Fruit fly (Drosophila melanogaster): ENCODE data around the gene Atac3.

Gene Atac3

dm6 chr3L:347641-348405 lies 20.0 kb upstream of the Atac3 start (continued):
- TF ChIP-seq Trl (optimal IDR thresholded peaks at IDR 0.05): peak; percentile 60 to 71
- peak; percentile 64 for TF ChIP-seq Trl (GFP tag; optimal IDR thresholded peaks at IDR 0.05)
- no peak for TF ChIP-seq slou (GFP tag; optimal IDR thresholded peaks at IDR 0.05)
- TF ChIP-seq br (optimal IDR thresholded peaks at IDR 0.05): no peak
- TF ChIP-seq CG10431 (GFP tag; optimal IDR thresholded peaks at IDR 0.05): peak; percentile 74
- peak; percentile 54 for TF ChIP-seq eyg (GFP tag; optimal IDR thresholded peaks at IDR 0.05)
- peak; percentile 59 for TF ChIP-seq Ada2b (GFP tag; IDR thresholded peaks at IDR 0.05)
- TF ChIP-seq CG17328 (GFP tag; IDR thresholded peaks at IDR 0.05): peak; percentile 81
- no peak for TF ChIP-seq CG34376 (GFP tag; optimal IDR thresholded peaks at IDR 0.05)
- TF ChIP-seq Gug (GFP tag; IDR thresholded peaks at IDR 0.05): peak; percentile 49; the same call in 2 of the 4 replicates
- TF ChIP-seq fu2 (GFP tag; optimal IDR thresholded peaks at IDR 0.05): peak; percentile 20
- peak; percentile 42 for TF ChIP-seq disco-r (GFP tag; optimal IDR thresholded peaks at IDR 0.05)
- no peak for TF ChIP-seq Dek (tag; optimal IDR thresholded peaks at IDR 0.05)
- TF ChIP-seq CG6689 (GFP tag; IDR thresholded peaks at IDR 0.05): peak; percentile 54
- no peak for TF ChIP-seq bowl (GFP tag; IDR thresholded peaks at IDR 0.05)
- TF ChIP-seq CG18619 (GFP tag; optimal IDR thresholded peaks at IDR 0.05): peak; percentile 64
- peak; percentile 73 for TF ChIP-seq CG7786 (GFP tag; optimal IDR thresholded peaks at IDR 0.05)
- no peak for TF ChIP-seq dimm (GFP tag; IDR thresholded peaks at IDR 0.05)
- peak; percentile 26 for TF ChIP-seq CG15269 (tag; optimal IDR thresholded peaks at IDR 0.05)
- TF ChIP-seq CG4707 (GFP tag; optimal IDR thresholded peaks at IDR 0.05): peak; percentile 59
- peak; percentile 53; the same call in 2 of the 3 replicates for TF ChIP-seq CG14050 (GFP tag; IDR thresholded peaks at IDR 0.05)
- TF ChIP-seq caup (GFP tag; optimal IDR thresholded peaks at IDR 0.05; ENCODE audit: severe bottlenecking): no peak
- TF ChIP-seq CG5953 (GFP tag; IDR thresholded peaks at IDR 0.05): peak; percentile 66
- peak; percentile 40; the same call in 1 of the 2 replicates for TF ChIP-seq sob (GFP tag; IDR thresholded peaks at IDR 0.05)
- peak; percentile 53 for TF ChIP-seq CG1647 (GFP tag; optimal IDR thresholded peaks at IDR 0.05)
- TF ChIP-seq fd96Cb (tag; optimal IDR thresholded peaks at IDR 0.05): peak; percentile 82
- TF ChIP-seq HLHmδ (GFP tag; optimal IDR thresholded peaks at IDR 0.05): no peak
- peak; percentile 64 for TF ChIP-seq CG8944 (GFP tag; optimal IDR thresholded peaks at IDR 0.05)
- no peak for TF ChIP-seq CG8281 (tag; optimal IDR thresholded peaks at IDR 0.05)
- TF ChIP-seq slbo (GFP tag; IDR thresholded peaks at IDR 0.05): peak; percentile 62
- TF ChIP-seq CG6854 (GFP tag; optimal IDR thresholded peaks at IDR 0.05): no peak
- no peak for TF ChIP-seq danr (GFP tag; IDR thresholded peaks at IDR 0.05)
- TF ChIP-seq CG2129 (GFP tag; IDR thresholded peaks at IDR 0.05; ENCODE audit: partially characterized antibody): no peak
- TF ChIP-seq row (GFP tag; IDR thresholded peaks at IDR 0.05): peak; percentile 80
- TF ChIP-seq chinmo (GFP tag; IDR thresholded peaks at IDR 0.05; ENCODE audit: partially characterized antibody): no peak
- no peak for TF ChIP-seq bbx (GFP tag; IDR thresholded peaks at IDR 0.05; ENCODE audit: partially characterized antibody)
- no peak for TF ChIP-seq gfzf (GFP tag; optimal IDR thresholded peaks at IDR 0.05)
- TF ChIP-seq tio (GFP tag; optimal IDR thresholded peaks at IDR 0.05): peak; percentile 69
- no peak for TF ChIP-seq CG30020 (tag; optimal IDR thresholded peaks at IDR 0.05)
- TF ChIP-seq zfh2 (GFP tag; optimal IDR thresholded peaks at IDR 0.05): no peak
- peak; percentile 34 for TF ChIP-seq Fer3 (tag; optimal IDR thresholded peaks at IDR 0.05)
- TF ChIP-seq CG33557 (GFP tag; optimal IDR thresholded peaks at IDR 0.05): peak; percentile 59
- TF ChIP-seq pho (GFP tag; optimal IDR thresholded peaks at IDR 0.05): no peak
- TF ChIP-seq Pdp1 (GFP tag; optimal IDR thresholded peaks at IDR 0.05): peak; percentile 63 to 88
- peak; percentile 66 for TF ChIP-seq lab (GFP tag; optimal IDR thresholded peaks at IDR 0.05)
- peak; percentile 92 for TF ChIP-seq zfh1 (GFP tag; IDR thresholded peaks at IDR 0.05)
- TF ChIP-seq CG31224 (GFP tag; IDR thresholded peaks at IDR 0.05): no peak
- TF ChIP-seq NK7.1 (GFP tag; optimal IDR thresholded peaks at IDR 0.05): peak; percentile 23
- peak; percentile 69 for TF ChIP-seq Hr3 (GFP tag; optimal IDR thresholded peaks at IDR 0.05)
- TF ChIP-seq gcm (GFP tag; optimal IDR thresholded peaks at IDR 0.05): peak; percentile 68
